Fruit fly (Drosophila melanogaster) whole organism: ENCODE measurements around the gene CG34260.

Source experiments
- CG8478 ChIP-seq: fragments of >200 bp; optimal IDR thresholded peaks from 2 replicates; lab custom pipeline; 2018; ENCODE audit warnings: inconsistent platforms
- Dll ChIP-seq: fragments of >200 bp; optimal IDR thresholded peaks from 2 replicates; lab custom pipeline; 2017
- EcR ChIP-seq, 2 experiments: fragments of >200 bp; optimal IDR thresholded peaks; 2 replicates each; lab custom pipeline; 2017; ENCODE audit warnings: missing biosample characterization in 2 of 2, missing genetic modification characterization in 2 of 2, missing genetic modification reagents in 2 of 2
- pan ChIP-seq: fragments of >200 bp; optimal IDR thresholded peaks from 2 replicates; lab custom pipeline; 2017
- psq ChIP-seq: fragments of >200 bp; optimal IDR thresholded peaks from 2 replicates; lab custom pipeline; 2017
- usp ChIP-seq: fragments of >200 bp; optimal IDR thresholded peaks from 2 replicates; lab custom pipeline; 2017; ENCODE audit warnings: missing biosample characterization, missing genetic modification characterization, mixed read lengths

CG34260 gene

DNA sequence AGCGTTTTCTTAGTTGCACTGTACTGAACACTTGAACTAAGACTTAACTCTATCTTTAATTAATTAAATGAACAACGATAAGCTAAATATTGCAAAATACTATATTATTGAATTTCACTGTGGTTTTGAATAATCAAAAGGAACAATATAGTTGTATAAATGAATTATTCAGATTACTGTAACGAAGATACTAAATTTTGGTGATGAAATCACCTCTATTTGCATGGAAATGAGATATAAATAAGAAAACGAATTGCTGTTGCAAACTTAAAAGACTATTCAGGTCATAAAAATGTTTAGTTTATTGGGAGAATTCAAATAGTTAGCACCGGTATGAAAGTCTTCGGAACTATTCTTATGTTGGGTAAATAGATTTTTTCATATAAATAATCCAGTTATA lies 44.7 kb downstream of the CG34260 start, which contains the start of gene CG43251:
Gene CG43251 (plus strand): TSS at position 301 of the 400 bp plus-strand sequence.
- no peak for TF ChIP-seq EcR (GFP tag; optimal IDR thresholded peaks at IDR 0.05; lab: Kevin White, UChicago)
- TF ChIP-seq CG8478 (lab: Kevin White, UChicago): no peak
- TF ChIP-seq pan (lab: Kevin White, UChicago): no peak
- no peak for TF ChIP-seq psq (lab: Kevin White, UChicago)
- no peak for TF ChIP-seq usp (GFP tag; lab: Kevin White, UChicago)
- TF ChIP-seq Dll (lab: Kevin White, UChicago): no peak

DNA sequence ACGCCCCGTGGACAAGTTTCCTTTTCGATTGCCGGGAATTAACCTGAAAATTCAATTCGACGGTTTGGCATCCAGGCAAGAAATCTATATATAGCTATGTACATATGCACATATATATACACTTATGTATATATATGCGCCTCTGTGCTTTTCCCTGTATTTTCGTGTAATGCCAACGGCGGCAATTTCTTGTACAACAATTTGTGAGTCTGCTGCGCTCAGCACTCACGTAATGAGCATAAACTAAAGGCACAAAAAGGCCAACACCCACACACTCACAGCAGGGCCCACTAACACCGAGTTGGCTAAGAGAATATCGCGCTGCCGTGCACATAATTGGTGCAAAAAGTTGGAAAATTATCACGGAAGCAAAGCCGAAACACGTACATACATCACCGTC lies 47.6 kb downstream of the CG34260 start:
- TF ChIP-seq psq (lab: Kevin White, UChicago) (no peak), Dll (lab: Kevin White, UChicago) (no peak), pan (lab: Kevin White, UChicago) (no peak), CG8478 (lab: Kevin White, UChicago) (no peak), usp (GFP tag; lab: Kevin White, UChicago) (no peak), EcR (GFP tag; optimal IDR thresholded peaks at IDR 0.05; lab: Kevin White, UChicago) (no peak)
